Worm (Caenorhabditis elegans) whole organism, L2 larva: ENCODE measurements around the gene twk-31.

ENCODE experiments used
- zag-1 ChIP-seq: fragments of 150-350 bp; optimal IDR thresholded peaks from 2 replicates; lab custom pipeline; 2014; ENCODE audit warnings: missing biosample characterization, missing genetic modification characterization
- ztf-11 ChIP-seq: sonication (generic microtip); optimal IDR thresholded peaks from 2 replicates; lab custom pipeline; 2017; ENCODE audit warnings: missing biosample characterization, missing genetic modification characterization

DNA sequence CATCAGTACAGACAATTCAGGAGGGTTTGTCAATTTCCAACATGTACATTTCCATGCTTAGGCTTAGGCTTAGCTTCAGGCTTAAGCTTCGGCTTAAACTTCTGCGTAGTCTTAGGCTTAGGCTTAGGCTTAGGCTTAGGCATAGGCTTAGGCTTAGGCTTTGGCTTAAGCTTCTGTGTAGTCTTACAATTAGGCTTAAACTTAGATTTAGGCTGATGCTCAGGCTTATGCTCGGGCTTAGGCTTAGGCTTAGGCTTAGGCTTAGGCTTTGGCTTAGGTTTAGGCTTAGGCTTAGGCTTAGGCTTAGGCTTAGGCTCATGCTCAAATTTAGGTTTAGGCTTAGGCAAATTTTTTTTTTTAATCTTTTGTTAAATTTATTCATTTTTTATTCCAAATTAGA lies 14.3 kb downstream of the twk-31 start:
- TF ChIP-seq zag-1 (tag; lab: Kevin White, UChicago): no peak
- no peak for TF ChIP-seq ztf-11 (tag; lab: Kevin White, UChicago)
